Fruit fly (Drosophila melanogaster) whole organism, embryonic: Measurements from ENCODE around the gene Noc2.

Experiments
- CG11093 ChIP-seq: fragments of 200-800 bp; sonication (Bioruptor generic); IDR thresholded peaks from 3 replicates; pipeline ENCODE4 v1.3.6; 2022; ENCODE audit warnings: missing biosample characterization, missing genetic modification characterization
- CG4854 ChIP-seq: fragments of 200-800 bp; sonication (Bioruptor generic); optimal IDR thresholded peaks from 2 replicates; lab custom pipeline; 2016; ENCODE audit warnings: missing biosample characterization, missing genetic modification characterization, inconsistent platforms
- CG8089 ChIP-seq: fragments of 200-800 bp; sonication (Bioruptor generic); optimal IDR thresholded peaks from 3 replicates; lab custom pipeline; 2016; ENCODE audit warnings: missing biosample characterization, missing genetic modification characterization
- Hey ChIP-seq: fragments of 200-800 bp; sonication (Bioruptor generic); optimal IDR thresholded peaks from 3 replicates; lab custom pipeline; 2018; ENCODE audit warnings: missing biosample characterization, mild to moderate bottlenecking, missing genetic modification characterization
- Lpt ChIP-seq: fragments of >200 bp; optimal IDR thresholded peaks from 2 replicates; lab custom pipeline; 2018; ENCODE audit warnings: missing biosample characterization, missing genetic modification characterization
- ftz-f1 ChIP-seq: fragments of 200-800 bp; sonication (Bioruptor generic); optimal IDR thresholded peaks from 2 replicates; lab custom pipeline; 2016; ENCODE audit warnings: missing biosample characterization, missing genetic modification characterization
- run ChIP-seq: fragments of 200-800 bp; sonication (Bioruptor generic); optimal IDR thresholded peaks from 3 replicates; lab custom pipeline; 2018; ENCODE audit warnings: missing biosample characterization, mild to moderate bottlenecking, missing genetic modification characterization
- trh ChIP-seq: fragments of 200-800 bp; sonication (Bioruptor generic); optimal IDR thresholded peaks from 2 replicates; lab custom pipeline; 2016; ENCODE audit warnings: missing biosample characterization, missing genetic modification characterization
- zen2 ChIP-seq: fragments of 200-800 bp; sonication (Bioruptor generic); IDR thresholded peaks from 3 replicates; pipeline ENCODE4 v1.3.6; 2022; ENCODE audit warnings: missing biosample characterization, missing genetic modification characterization; ENCODE audit not compliant: partially characterized antibody

DNA sequence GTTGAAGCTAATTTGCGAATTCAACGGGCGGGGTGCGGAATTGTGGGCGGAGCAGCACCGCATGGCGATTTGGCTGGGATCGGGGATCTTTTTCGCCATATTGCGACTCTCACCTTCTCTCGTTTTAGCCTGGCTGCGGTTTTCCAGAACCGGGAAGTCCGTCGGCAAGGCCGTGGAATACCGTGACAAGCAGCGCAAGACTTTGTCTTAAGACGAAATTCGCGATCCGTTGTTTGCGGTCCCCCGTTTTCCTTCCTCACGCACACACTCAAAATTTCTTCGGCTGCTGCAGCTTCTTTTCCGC is 15.7 kb downstream of the Noc2 start:
- no peak for TF ChIP-seq CG11093 (GFP tag; lab: Robert Waterston, UW)
- no peak for TF ChIP-seq Lpt (GFP tag; lab: Kevin White, UChicago)
- TF ChIP-seq trh (GFP tag; lab: Kevin White, UChicago) = no peak
- TF ChIP-seq CG8089 (GFP tag; lab: Kevin White, UChicago) = no peak
- TF ChIP-seq CG4854 (GFP tag; lab: Kevin White, UChicago) = no peak
- no peak for TF ChIP-seq ftz-f1
- no peak for TF ChIP-seq zen2
- TF ChIP-seq run (tag; lab: Kevin White, UChicago) = no peak
- no peak for TF ChIP-seq Hey (tag; lab: Kevin White, UChicago)
